Fruit fly (Drosophila melanogaster) whole organism, adult: ENCODE data around the gene CG14262.

Experiments used
- CG11617 ChIP-seq: fragments of 200-800 bp; sonication (Bioruptor generic); optimal IDR thresholded peaks from 2 replicates; lab custom pipeline; 2017; ENCODE audit warnings: mild to moderate bottlenecking, missing biosample characterization, missing genetic modification reagents, missing genetic modification characterization
- CG12768 ChIP-seq: fragments of 200-800 bp; sonication (Bioruptor generic); optimal IDR thresholded peaks from 2 replicates; lab custom pipeline; 2017; ENCODE audit warnings: missing biosample characterization, missing genetic modification characterization, mild to moderate bottlenecking, moderate library complexity, missing genetic modification reagents
- CG1620 ChIP-seq: fragments of 200-800 bp; sonication (Bioruptor generic); optimal IDR thresholded peaks from 2 replicates; lab custom pipeline; 2016; ENCODE audit warnings: missing biosample characterization, missing genetic modification characterization
- CG5204 ChIP-seq: fragments of 200-800 bp; sonication (Bioruptor generic); optimal IDR thresholded peaks from 2 replicates; lab custom pipeline; 2016; ENCODE audit warnings: missing biosample characterization, missing genetic modification characterization
- CG7045 ChIP-seq: fragments of 200-800 bp; sonication (Bioruptor generic); optimal IDR thresholded peaks from 2 replicates; lab custom pipeline; 2017; ENCODE audit warnings: missing biosample characterization, mild to moderate bottlenecking, missing genetic modification characterization
- Clk ChIP-seq: fragments of 200-800 bp; sonication (Bioruptor generic); optimal IDR thresholded peaks from 2 replicates; lab custom pipeline; 2017; ENCODE audit warnings: missing biosample characterization, missing genetic modification characterization
- Crg-1 ChIP-seq: fragments of 200-800 bp; sonication (Bioruptor generic); optimal IDR thresholded peaks from 2 replicates; lab custom pipeline; 2016; ENCODE audit warnings: missing biosample characterization, missing genetic modification characterization
- Hr96 ChIP-seq: fragments of 200-800 bp; sonication (Bioruptor generic); optimal IDR thresholded peaks from 2 replicates; lab custom pipeline; 2016; ENCODE audit warnings: missing biosample characterization, missing genetic modification characterization
- bab1 ChIP-seq: fragments of 200-800 bp; sonication (Bioruptor generic); optimal IDR thresholded peaks from 3 replicates; lab custom pipeline; 2019; ENCODE audit warnings: missing biosample characterization, mild to moderate bottlenecking, missing genetic modification characterization, moderate library complexity
- cic ChIP-seq: fragments of 200-800 bp; sonication (Bioruptor generic); optimal IDR thresholded peaks from 2 replicates; lab custom pipeline; 2017; ENCODE audit warnings: missing biosample characterization, mild to moderate bottlenecking, missing genetic modification characterization, moderate library complexity
- ovo ChIP-seq: fragments of 200-800 bp; sonication (Bioruptor generic); optimal IDR thresholded peaks from 2 replicates; lab custom pipeline; 2016; ENCODE audit warnings: missing biosample characterization, missing genetic modification characterization
- pad ChIP-seq: fragments of 200-800 bp; sonication (Bioruptor generic); optimal IDR thresholded peaks from 3 replicates; lab custom pipeline; 2017; ENCODE audit warnings: missing biosample characterization, missing genetic modification characterization, mild to moderate bottlenecking, moderate library complexity, missing genetic modification reagents

DNA sequence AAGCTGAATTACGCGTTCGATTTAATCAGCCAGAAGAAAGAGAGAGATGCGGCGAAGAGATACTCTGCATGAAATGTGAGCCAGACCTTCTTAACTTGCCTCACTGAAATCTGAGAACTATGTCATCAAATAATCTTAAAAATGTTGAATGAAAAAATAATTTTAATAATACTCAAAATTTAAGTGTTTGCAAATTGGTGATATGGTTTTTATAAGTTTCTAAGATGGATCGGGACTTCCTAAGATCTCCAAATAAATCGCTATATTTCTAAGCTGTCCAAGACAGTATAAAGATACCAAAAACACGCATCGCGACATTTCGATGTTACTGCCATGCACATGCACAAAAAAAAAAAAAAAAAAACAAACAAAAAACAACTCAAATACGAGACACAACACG is 50.3 kb downstream of the CG14262 start:
- no peak for TF ChIP-seq cic
- no peak for TF ChIP-seq CG12768 (GFP tag; lab: Kevin White, UChicago)
- TF ChIP-seq bab1 (GFP tag; lab: Kevin White, UChicago): no peak
- no peak for TF ChIP-seq CG11617 (GFP tag; lab: Kevin White, UChicago)
- TF ChIP-seq CG5204 (GFP tag; lab: Kevin White, UChicago): no peak
- no peak for TF ChIP-seq pad
- TF ChIP-seq Hr96 (GFP tag; lab: Kevin White, UChicago): no peak
- no peak for TF ChIP-seq ovo (GFP tag; lab: Kevin White, UChicago)
- TF ChIP-seq Clk (GFP tag; lab: Kevin White, UChicago): no peak
- no peak for TF ChIP-seq CG7045
- TF ChIP-seq CG1620 (GFP tag; lab: Kevin White, UChicago): no peak
- TF ChIP-seq Crg-1 (GFP tag; lab: Kevin White, UChicago): no peak
